Worm (Caenorhabditis elegans): Measurements from ENCODE around the gene Y55F3AM.11.
A peak's percentile ranks its signal among the peaks of the same experiment; 100 is the strongest.

Y55F3AM.11 gene

ce11 chrIV:991181-991642 lies 53.0 kb downstream of the Y55F3AM.11 start (continued):
- TF ChIP-seq tbx-2 (tag; optimal IDR thresholded peaks at IDR 0.05) = no peak
- no peak for TF ChIP-seq nhr-237 (tag; optimal IDR thresholded peaks at IDR 0.05)
- TF ChIP-seq lir-3 (tag; optimal IDR thresholded peaks at IDR 0.05; ENCODE audit: poor library complexity) = no peak
- no peak for TF ChIP-seq C04F5.9 (tag; optimal IDR thresholded peaks at IDR 0.05)
- TF ChIP-seq sup-37 (GFP tag; optimal IDR thresholded peaks at IDR 0.05) = no peak
- no peak for TF ChIP-seq zag-1 (tag; optimal IDR thresholded peaks at IDR 0.05)
- no peak for TF ChIP-seq hpl-2 (GFP tag; optimal IDR thresholded peaks at IDR 0.05)
- TF ChIP-seq fos-1 (tag; optimal IDR thresholded peaks at IDR 0.05) = no peak
- no peak for TF ChIP-seq fkh-10 (GFP tag; optimal IDR thresholded peaks at IDR 0.05)
- no peak for TF ChIP-seq skn-1 (tag; optimal IDR thresholded peaks at IDR 0.05)
- peak in 1 of 2 experiments; percentile 6 for TF ChIP-seq lin-35 (GFP tag; optimal IDR thresholded peaks at IDR 0.05)
- no peak for TF ChIP-seq vab-15 (tag; optimal IDR thresholded peaks at IDR 0.05)
- peak; percentile 31 for TF ChIP-seq swsn-7 (tag; optimal IDR thresholded peaks at IDR 0.05)
- TF ChIP-seq mef-2 (tag; optimal IDR thresholded peaks at IDR 0.05) = no peak
- peak; percentile 40 for TF ChIP-seq ama-1 (optimal IDR thresholded peaks at IDR 0.05)
- TF ChIP-seq nhr-77 (tag; optimal IDR thresholded peaks at IDR 0.05) = no peak
- TF ChIP-seq lin-14 (GFP tag; optimal IDR thresholded peaks at IDR 0.05) = no peak
- TF ChIP-seq nhr-11 (tag; optimal IDR thresholded peaks at IDR 0.05) = no peak
- TF ChIP-seq mdl-1 (tag; optimal IDR thresholded peaks at IDR 0.05) = no peak
- no peak for TF ChIP-seq aha-1 (tag; optimal IDR thresholded peaks at IDR 0.05)
- no peak for TF ChIP-seq Y116A8C.19 (tag; optimal IDR thresholded peaks at IDR 0.05; ENCODE audit: borderline replicate concordance)
- TF ChIP-seq egl-13 (tag; optimal IDR thresholded peaks at IDR 0.05) = no peak
- TF ChIP-seq unc-98 (GFP tag; IDR thresholded peaks at IDR 0.05) = no peak
- TF ChIP-seq ztf-11 (tag; optimal IDR thresholded peaks at IDR 0.05) = no peak
- no peak for TF ChIP-seq nhr-76 (tag; optimal IDR thresholded peaks at IDR 0.05)
- no peak for TF ChIP-seq ces-1 (GFP tag; optimal IDR thresholded peaks at IDR 0.05)
- no peak for TF ChIP-seq rnt-1 (tag; optimal IDR thresholded peaks at IDR 0.05)
- no peak for TF ChIP-seq blmp-1 (tag; optimal IDR thresholded peaks at IDR 0.05)
- TF ChIP-seq nhr-90 (tag; optimal IDR thresholded peaks at IDR 0.05; ENCODE audit: poor library complexity) = peak; percentile 52
- TF ChIP-seq F16B12.6 (tag; optimal IDR thresholded peaks at IDR 0.05) = no peak
- no peak for TF ChIP-seq hlh-17 (GFP tag; optimal IDR thresholded peaks at IDR 0.05; ENCODE audit: borderline replicate concordance)
- peak; percentile 11 for TF ChIP-seq elt-2 (tag; optimal IDR thresholded peaks at IDR 0.05)
- TF ChIP-seq ceh-63 (GFP tag; optimal IDR thresholded peaks at IDR 0.05) = no peak

ce11 chrIV:990352-990751 lies 53.8 kb downstream of the Y55F3AM.11 start, which contains the start of gene egrh-2:
Gene egrh-2 (minus strand): TSS chrIV:990452.
- TF ChIP-seq swsn-7 (tag; optimal IDR thresholded peaks at IDR 0.05) (no peak), nhr-77 (tag; optimal IDR thresholded peaks at IDR 0.05) (no peak), mep-1 (tag; optimal IDR thresholded peaks at IDR 0.05) (no peak), C04F5.9 (tag; optimal IDR thresholded peaks at IDR 0.05) (no peak), nhr-12 (tag; optimal IDR thresholded peaks at IDR 0.05) (no peak)
